Worm (Caenorhabditis elegans): Measurements from ENCODE around the gene C27D9.2.
A peak's percentile ranks its signal among the peaks of the same experiment; 100 is the strongest.

The C27D9.2 gene

DNA sequence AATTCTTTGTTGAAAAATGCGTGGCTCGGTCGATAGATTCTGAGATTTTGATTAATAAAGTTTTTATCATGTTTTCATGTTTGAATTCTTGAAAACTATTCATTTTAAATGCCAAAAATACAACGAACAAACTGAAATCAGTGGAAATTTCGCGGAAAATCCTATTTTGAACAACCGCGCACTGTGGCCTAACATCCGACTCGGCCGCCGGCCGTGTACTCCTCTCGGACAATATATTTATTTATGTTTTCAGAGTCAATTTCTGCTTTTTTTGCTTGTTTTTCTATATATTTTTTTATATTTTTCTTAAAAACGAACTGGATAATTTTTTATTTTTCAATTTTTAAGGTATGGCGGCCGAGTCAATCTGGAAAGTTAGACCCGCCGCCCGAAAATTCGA lies 34.6 kb upstream of the C27D9.2 start, which contains the start of gene F26G1.1 (continued):
- TF ChIP-seq D2030.7 (GFP tag; IDR thresholded peaks at IDR 0.05) = peak; percentile 41; the same call in 1 of the 2 replicates
- TF ChIP-seq ceh-40 (GFP tag; IDR thresholded peaks at IDR 0.05) = no peak
- TF ChIP-seq T07F8.4 (tag; optimal IDR thresholded peaks at IDR 0.05) = no peak
- TF ChIP-seq mcd-1 (GFP tag; IDR thresholded peaks at IDR 0.05) = peak; percentile 70
- TF ChIP-seq snpc-1.1 (tag; optimal IDR thresholded peaks at IDR 0.05; ENCODE audit: insufficient read depth) = no peak
- no peak for TF ChIP-seq Y67H2A.10 (GFP tag; conservative IDR thresholded peaks at IDR 0.05)
- TF ChIP-seq ets-4 (GFP tag; optimal IDR thresholded peaks at IDR 0.05) = no peak
- TF ChIP-seq akir-1 (GFP tag; optimal IDR thresholded peaks at IDR 0.05) = no peak
- TF ChIP-seq F57C9.4 (tag; optimal IDR thresholded peaks at IDR 0.05) = no peak
- TF ChIP-seq somi-1 (GFP tag; optimal IDR thresholded peaks at IDR 0.05) = no peak
- TF ChIP-seq madf-3 (GFP tag; IDR thresholded peaks at IDR 0.05) = no peak
- TF ChIP-seq lin-54 (GFP tag; optimal IDR thresholded peaks at IDR 0.05) = peak; percentile 82
- TF ChIP-seq F57A8.1 (GFP tag; optimal IDR thresholded peaks at IDR 0.05) = no peak
- TF ChIP-seq madf-8 (GFP tag; conservative IDR thresholded peaks at IDR 0.05) = no peak
- no peak for TF ChIP-seq ceh-100 (GFP tag; IDR thresholded peaks at IDR 0.05)
- peak; percentile 43 for TF ChIP-seq lsl-1 (GFP tag; optimal IDR thresholded peaks at IDR 0.05)
- no peak for TF ChIP-seq dpff-1 (tag; optimal IDR thresholded peaks at IDR 0.05)
- TF ChIP-seq sea-2 (GFP tag; IDR thresholded peaks at IDR 0.05) = no peak
- TF ChIP-seq lin-40 (tag; optimal IDR thresholded peaks at IDR 0.05) = no peak
- TF ChIP-seq rpc-1 (optimal IDR thresholded peaks at IDR 0.05) = no peak
- TF ChIP-seq rpc-1 (tag; optimal IDR thresholded peaks at IDR 0.05) = no peak
- 0 out of 2 replicates have a peak, but pooled peaks have one; percentile 28 for TF ChIP-seq rcor-1 (GFP tag; IDR thresholded peaks at IDR 0.05)
- no peak for TF ChIP-seq athp-1 (tag; optimal IDR thresholded peaks at IDR 0.05)
- peak; percentile 55 for TF ChIP-seq F33H1.4 (GFP tag; IDR thresholded peaks at IDR 0.05)
- peak; percentile 9 for TF ChIP-seq K12H6.12 (tag; optimal IDR thresholded peaks at IDR 0.05)
- peak; percentile 6 for TF ChIP-seq tlf-1 (GFP tag; optimal IDR thresholded peaks at IDR 0.05)
- TF ChIP-seq F10E7.11 (tag; optimal IDR thresholded peaks at IDR 0.05) = peak; percentile 1
- no peak for TF ChIP-seq B0261.1 (tag; optimal IDR thresholded peaks at IDR 0.05)
- TF ChIP-seq mel-28 (tag; optimal IDR thresholded peaks at IDR 0.05; ENCODE audit: borderline replicate concordance) = no peak
- 0 out of 2 replicates have a peak, but pooled peaks have one; percentile 18 for TF ChIP-seq ztf-25 (GFP tag; IDR thresholded peaks at IDR 0.05)
- peak; percentile 49 to 82 for TF ChIP-seq rec-8 (tag; optimal IDR thresholded peaks at IDR 0.05)
- peak; percentile 78 for TF ChIP-seq attf-3 (GFP tag; conservative IDR thresholded peaks at IDR 0.05)
- TF ChIP-seq F55B11.4 (tag; optimal IDR thresholded peaks at IDR 0.05; ENCODE audit: borderline replicate concordance, insufficient read depth) = no peak
- no peak for TF ChIP-seq nfya-1 (tag; optimal IDR thresholded peaks at IDR 0.05; ENCODE audit: borderline replicate concordance, insufficient read depth)
- TF ChIP-seq attf-5 (GFP tag; optimal IDR thresholded peaks at IDR 0.05) = peak; percentile 5
- TF ChIP-seq madf-6 (GFP tag; IDR thresholded peaks at IDR 0.05) = peak; percentile 68
- peak; percentile 22 for TF ChIP-seq xnd-1 (tag; optimal IDR thresholded peaks at IDR 0.05)
- no peak for TF ChIP-seq ceh-58 (GFP tag; IDR thresholded peaks at IDR 0.05)
- TF ChIP-seq egl-44 (GFP tag; IDR thresholded peaks at IDR 0.05) = no peak
- 0 out of 2 replicates have a peak, but pooled peaks have one; percentile 57 for TF ChIP-seq aptf-2 (GFP tag; conservative IDR thresholded peaks at IDR 0.05)
- TF ChIP-seq hmg-20 (GFP tag; IDR thresholded peaks at IDR 0.05) = 0 out of 2 replicates have a peak, but pooled peaks have one; percentile 37
- peak in 1 of 3 experiments; percentile 86 for TF ChIP-seq lin-35 (GFP tag; optimal IDR thresholded peaks at IDR 0.05)
- TF ChIP-seq ztf-28 (GFP tag; IDR thresholded peaks at IDR 0.05) = peak; percentile 59; the same call in 1 of the 2 replicates
- no peak for TF ChIP-seq ztf-26 (tag; optimal IDR thresholded peaks at IDR 0.05)
- no peak for TF ChIP-seq F39B2.1 (GFP tag; IDR thresholded peaks at IDR 0.05)
- no peak for TF ChIP-seq lin-26 (GFP tag; IDR thresholded peaks at IDR 0.05)
- TF ChIP-seq Y56A3A.18 (GFP tag; IDR thresholded peaks at IDR 0.05) = no peak
- TF ChIP-seq hmg-1.2 (GFP tag; IDR thresholded peaks at IDR 0.05) = peak; percentile 27; the same call in 1 of the 2 replicates
